Worm (Caenorhabditis elegans): ENCODE data around the gene bbs-2.

ce11 chrIV:7931873-7932272, 2.0 kb upstream of the bbs-2 start:
- no peak for TF ChIP-seq lin-13 (GFP tag; optimal IDR thresholded peaks at IDR 0.05)
- no peak for TF ChIP-seq nhr-12 (tag; optimal IDR thresholded peaks at IDR 0.05)
- no peak for TF ChIP-seq R02D3.7 (tag; optimal IDR thresholded peaks at IDR 0.05)
- TF ChIP-seq nhr-237 (tag; optimal IDR thresholded peaks at IDR 0.05): no peak
